Worm (Caenorhabditis elegans) whole organism, young adult: Measurements from ENCODE around the gene C45G9.15.

ENCODE experiments used
- B0261.1 ChIP-seq: sonication (generic microtip); optimal IDR thresholded peaks from 2 replicates; lab custom pipeline; 2016; ENCODE audit warnings: mild to moderate bottlenecking, missing genetic modification characterization, moderate library complexity, missing compliant biosample characterization
- D2030.7 ChIP-seq: fragments of 200-800 bp; sonication (Bioruptor generic); IDR thresholded peaks from 2 replicates; pipeline ENCODE4 v1.3.6; 2022; ENCODE audit warnings: missing genetic modification reagents, missing genetic modification characterization, missing compliant biosample characterization
- F33H1.4 ChIP-seq: fragments of 200-800 bp; sonication (Bioruptor generic); IDR thresholded peaks from 2 replicates; pipeline ENCODE4 v1.3.6; 2022; ENCODE audit warnings: missing genetic modification reagents, missing genetic modification characterization, missing compliant biosample characterization
- F37B4.10 ChIP-seq: fragments of 200-800 bp; sonication (Bioruptor generic); IDR thresholded peaks from 2 replicates; pipeline ENCODE4 v1.3.6; 2022; ENCODE audit warnings: missing genetic modification characterization, missing compliant biosample characterization
- F39B2.1 ChIP-seq: fragments of 200-800 bp; sonication (Bioruptor generic); IDR thresholded peaks from 2 replicates; pipeline ENCODE4 v1.3.6; 2022; ENCODE audit warnings: missing genetic modification reagents, missing genetic modification characterization, missing compliant biosample characterization
- F57A8.1 ChIP-seq: fragments of 200-800 bp; sonication (Bioruptor generic); optimal IDR thresholded peaks from 2 replicates; lab custom pipeline; 2018; ENCODE audit warnings: mild to moderate bottlenecking, missing genetic modification characterization, moderate library complexity, missing compliant biosample characterization
- K11D2.4 ChIP-seq: fragments of 200-800 bp; sonication (Bioruptor generic); IDR thresholded peaks from 2 replicates; pipeline ENCODE4 v1.3.6; 2022; ENCODE audit warnings: missing genetic modification reagents, missing genetic modification characterization, missing compliant biosample characterization
- Y67H2A.10 ChIP-seq: fragments of 200-800 bp; sonication (Bioruptor generic); conservative IDR thresholded peaks from 2 replicates; pipeline ENCODE4 v1.3.6; 2022; ENCODE audit warnings: missing genetic modification reagents, missing genetic modification characterization, missing compliant biosample characterization
- Y95B8A.8 ChIP-seq: fragments of 200-800 bp; sonication (Bioruptor generic); IDR thresholded peaks from 2 replicates; pipeline ENCODE4 v1.3.6; 2022; ENCODE audit warnings: missing genetic modification reagents, missing genetic modification characterization, missing compliant biosample characterization
- ZK185.1 ChIP-seq: sonication (generic microtip); optimal IDR thresholded peaks from 2 replicates; lab custom pipeline; 2016; ENCODE audit warnings: mild to moderate bottlenecking, missing genetic modification characterization, missing compliant biosample characterization; ENCODE audit not compliant: poor library complexity, severe bottlenecking
- akir-1 ChIP-seq: fragments of 200-800 bp; sonication (Bioruptor generic); optimal IDR thresholded peaks from 2 replicates; lab custom pipeline; 2018; ENCODE audit warnings: mild to moderate bottlenecking, missing genetic modification characterization, moderate library complexity, missing compliant biosample characterization
- aptf-3 ChIP-seq: fragments of 200-800 bp; sonication (Bioruptor generic); IDR thresholded peaks from 2 replicates; pipeline ENCODE4 v1.3.6; 2022; ENCODE audit warnings: missing genetic modification characterization, missing compliant biosample characterization
- atf-7 ChIP-seq: sonication (generic microtip); optimal IDR thresholded peaks from 2 replicates; lab custom pipeline; 2017; ENCODE audit warnings: mild to moderate bottlenecking, missing genetic modification characterization, missing compliant biosample characterization
- athp-1 ChIP-seq: sonication (generic microtip); optimal IDR thresholded peaks from 2 replicates; lab custom pipeline; 2017; ENCODE audit warnings: mild to moderate bottlenecking, missing genetic modification characterization, missing compliant biosample characterization
- bed-2 ChIP-seq: fragments of 200-800 bp; sonication (Bioruptor generic); IDR thresholded peaks from 2 replicates; pipeline ENCODE4 v1.3.6; 2022; ENCODE audit warnings: missing genetic modification reagents, missing genetic modification characterization, missing compliant biosample characterization
- cebp-2 ChIP-seq: fragments of 200-800 bp; sonication (Bioruptor generic); IDR thresholded peaks from 2 replicates; pipeline ENCODE4 v1.3.6; 2022; ENCODE audit warnings: missing genetic modification characterization, missing compliant biosample characterization
- ceh-79 ChIP-seq: sonication (generic microtip); optimal IDR thresholded peaks from 2 replicates; lab custom pipeline; 2017; ENCODE audit warnings: mild to moderate bottlenecking, missing genetic modification characterization, missing compliant biosample characterization
- ceh-91 ChIP-seq: fragments of 200-800 bp; sonication (Bioruptor generic); IDR thresholded peaks from 2 replicates; pipeline ENCODE4 v1.3.6; 2022; ENCODE audit warnings: missing genetic modification reagents, missing genetic modification characterization, missing compliant biosample characterization
- dox-1 ChIP-seq: fragments of 200-800 bp; sonication (Bioruptor generic); IDR thresholded peaks from 2 replicates; pipeline ENCODE4 v1.3.6; 2022; ENCODE audit warnings: missing genetic modification reagents, missing genetic modification characterization, missing compliant biosample characterization
- efl-1 ChIP-seq: fragments of 150-350 bp; optimal IDR thresholded peaks from 2 replicates; lab custom pipeline; 2014; ENCODE audit warnings: missing biosample characterization, missing genetic modification reagents, missing genetic modification characterization
- ekl-4 ChIP-seq: fragments of 200-800 bp; sonication (Bioruptor generic); IDR thresholded peaks from 2 replicates; pipeline ENCODE4 v1.3.6; 2022; ENCODE audit warnings: missing genetic modification reagents, missing genetic modification characterization, missing compliant biosample characterization
- ets-4 ChIP-seq: fragments of 200-800 bp; sonication (Bioruptor generic); optimal IDR thresholded peaks from 2 replicates; lab custom pipeline; 2018; ENCODE audit warnings: mild to moderate bottlenecking, missing genetic modification characterization, missing compliant biosample characterization
- gei-17 ChIP-seq: fragments of 200-800 bp; sonication (Bioruptor generic); optimal IDR thresholded peaks from 2 replicates; lab custom pipeline; 2018; ENCODE audit warnings: mild to moderate bottlenecking, missing genetic modification characterization, missing compliant biosample characterization
- hlh-26 ChIP-seq: fragments of 200-800 bp; sonication (Bioruptor generic); conservative IDR thresholded peaks from 2 replicates; pipeline ENCODE4 v1.3.6; 2022; ENCODE audit warnings: missing genetic modification reagents, missing genetic modification characterization, missing compliant biosample characterization
- hmg-20 ChIP-seq: fragments of 200-800 bp; sonication (Bioruptor generic); IDR thresholded peaks from 2 replicates; pipeline ENCODE4 v1.3.6; 2022; ENCODE audit warnings: missing genetic modification reagents, missing genetic modification characterization, missing compliant biosample characterization
- hsf-1 ChIP-seq: fragments of 200-800 bp; sonication (Bioruptor generic); IDR thresholded peaks from 2 replicates; pipeline ENCODE4 v1.3.6; 2022; ENCODE audit warnings: missing genetic modification reagents, missing genetic modification characterization, missing compliant biosample characterization
- lin-35 ChIP-seq, 3 experiments: fragments of 150-350 bp in 2 of 3; sonication (generic microtip) in 1 of 3; optimal IDR thresholded peaks; 2 replicates each; lab custom pipeline; 2014 to 2018; ENCODE audit warnings: missing biosample characterization in 3 of 3, missing genetic modification characterization in 3 of 3, missing genetic modification reagents in 3 of 3
- lin-40 ChIP-seq: sonication (generic microtip); optimal IDR thresholded peaks from 2 replicates; lab custom pipeline; 2016; ENCODE audit warnings: missing genetic modification characterization, mild to moderate bottlenecking, missing compliant biosample characterization, missing genotype, missing genetic modification reagents
- lir-1 ChIP-seq: fragments of 200-800 bp; sonication (Bioruptor generic); conservative IDR thresholded peaks from 2 replicates; pipeline ENCODE4 v1.3.6; 2022; ENCODE audit warnings: missing genetic modification reagents, missing genetic modification characterization, missing compliant biosample characterization
- lsl-1 ChIP-seq: fragments of 200-800 bp; sonication (Bioruptor generic); optimal IDR thresholded peaks from 2 replicates; lab custom pipeline; 2018; ENCODE audit warnings: mild to moderate bottlenecking, missing genetic modification characterization, moderate library complexity, missing compliant biosample characterization
- mcd-1 ChIP-seq: fragments of 200-800 bp; sonication (Bioruptor generic); IDR thresholded peaks from 2 replicates; pipeline ENCODE4 v1.3.6; 2022; ENCODE audit warnings: missing genetic modification reagents, missing genetic modification characterization, missing compliant biosample characterization
- mes-4 ChIP-seq: sonication (generic microtip); optimal IDR thresholded peaks from 2 replicates; lab custom pipeline; 2016; ENCODE audit warnings: missing genotype, missing genetic modification characterization, missing compliant biosample characterization
- mxl-1 ChIP-seq: sonication (generic microtip); optimal IDR thresholded peaks from 2 replicates; lab custom pipeline; 2016; ENCODE audit warnings: missing genetic modification characterization, missing compliant biosample characterization
- nfya-2 ChIP-seq: fragments of 200-800 bp; sonication (Bioruptor generic); IDR thresholded peaks from 2 replicates; pipeline ENCODE4 v1.3.6; 2022; ENCODE audit warnings: missing genetic modification reagents, missing genetic modification characterization, missing compliant biosample characterization
- nhr-120 ChIP-seq: fragments of 200-800 bp; sonication (Bioruptor generic); IDR thresholded peaks from 2 replicates; pipeline ENCODE4 v1.3.6; 2022; ENCODE audit warnings: missing genetic modification characterization, missing compliant biosample characterization
- rec-8 ChIP-seq, 2 experiments: sonication (generic microtip); optimal IDR thresholded peaks; 2 replicates each; lab custom pipeline; 2016; ENCODE audit warnings: mild to moderate bottlenecking in 2 of 2, missing genetic modification characterization in 2 of 2, missing genetic modification reagents in 2 of 2, missing genotype in 2 of 2, missing biosample characterization in 1 of 2, missing compliant biosample characterization in 1 of 2, moderate library complexity in 1 of 2
- rpc-1 ChIP-seq, 2 experiments: fragments of 150-350 bp in 1 of 2; sonication (generic microtip) in 1 of 2; optimal IDR thresholded peaks; 2 replicates each; lab custom pipeline; 2014 to 2018; ENCODE audit warnings: missing biosample characterization in 1 of 2, missing genetic modification characterization in 1 of 2, missing genetic modification reagents in 1 of 2, missing genotype in 1 of 2
- sea-2 ChIP-seq: fragments of 200-800 bp; sonication (Bioruptor generic); IDR thresholded peaks from 2 replicates; pipeline ENCODE4 v1.3.6; 2022; ENCODE audit warnings: missing genetic modification characterization, missing compliant biosample characterization
- snpc-3.4 ChIP-seq: sonication (generic microtip); optimal IDR thresholded peaks from 2 replicates; lab custom pipeline; 2017; ENCODE audit warnings: missing genetic modification characterization, mild to moderate bottlenecking, missing compliant biosample characterization, antibody characterized with exemption, moderate library complexity, missing genotype, missing genetic modification reagents
- snpc-4 ChIP-seq, 5 experiments: fragments of 150-350 bp in 1 of 5; sonication (generic microtip) in 4 of 5; optimal IDR thresholded peaks; 2 replicates each; lab custom pipeline; 2014 to 2018; ENCODE audit warnings: missing genetic modification characterization in 5 of 5, missing biosample characterization in 3 of 5, antibody characterized with exemption in 2 of 5, mild to moderate bottlenecking in 2 of 5, missing compliant biosample characterization in 2 of 5, missing genotype in 2 of 5, moderate library complexity in 2 of 5, missing genetic modification reagents in 1 of 5
- zim-3 ChIP-seq: sonication (generic microtip); optimal IDR thresholded peaks from 2 replicates; lab custom pipeline; 2017; ENCODE audit warnings: mild to moderate bottlenecking, missing genetic modification characterization, moderate library complexity, missing compliant biosample characterization
- ztf-18 ChIP-seq: sonication (generic microtip); optimal IDR thresholded peaks from 2 replicates; lab custom pipeline; 2016; ENCODE audit warnings: missing genotype, mild to moderate bottlenecking, missing genetic modification characterization, missing compliant biosample characterization
- ztf-25 ChIP-seq: fragments of 200-800 bp; sonication (Bioruptor generic); IDR thresholded peaks from 2 replicates; pipeline ENCODE4 v1.3.6; 2022; ENCODE audit warnings: missing genetic modification reagents, missing genetic modification characterization, missing compliant biosample characterization
- ztf-28 ChIP-seq: fragments of 200-800 bp; sonication (Bioruptor generic); IDR thresholded peaks from 2 replicates; pipeline ENCODE4 v1.3.6; 2022; ENCODE audit warnings: missing genetic modification reagents, missing genetic modification characterization, missing compliant biosample characterization
- ztf-3 ChIP-seq: fragments of 200-800 bp; sonication (Bioruptor generic); optimal IDR thresholded peaks from 2 replicates; lab custom pipeline; 2018; ENCODE audit warnings: mild to moderate bottlenecking, missing genetic modification characterization, missing compliant biosample characterization

Gene C45G9.15

ce11 chrIII:5080700-5081572 lies 29.1 kb upstream of the C45G9.15 start (continued):
- peak; percentile 83 for TF ChIP-seq D2030.7 (GFP tag; lab: Robert Waterston, UW)
- peak; percentile 95 for TF ChIP-seq snpc-3.4
- TF ChIP-seq F33H1.4 (GFP tag; lab: Robert Waterston, UW), result peak; percentile 90
- TF ChIP-seq lsl-1 (GFP tag; lab: Kevin White, UChicago), result peak; percentile 61
- TF ChIP-seq rpc-1 (optimal IDR thresholded peaks at IDR 0.05; lab: Kevin White, UChicago), result peak; percentile 70
- TF ChIP-seq rpc-1 (tag; optimal IDR thresholded peaks at IDR 0.05; lab: Kevin White, UChicago), result peak; percentile 89
- peak; percentile 91 for TF ChIP-seq ekl-4 (GFP tag; lab: Robert Waterston, UW)
- peak; percentile 93 for TF ChIP-seq aptf-3
- TF ChIP-seq ztf-18 (tag; lab: Kevin White, UChicago), result peak; percentile 78
- TF ChIP-seq Y95B8A.8 (GFP tag; lab: Robert Waterston, UW), result peak; percentile 90
- TF ChIP-seq ceh-91, result no peak; the same call in 1 of the 2 replicates
- 0 out of 2 replicates have a peak, but pooled peaks have one; percentile 73 for TF ChIP-seq F37B4.10 (GFP tag; lab: Robert Waterston, UW)
- peak in 2 of 3 experiments; percentile 9 to 74 for TF ChIP-seq lin-35 (GFP tag; optimal IDR thresholded peaks at IDR 0.05; lab: Kevin White, UChicago)
- TF ChIP-seq zim-3 (tag; lab: Kevin White, UChicago), result peak; percentile 86
- peak; percentile 82 for TF ChIP-seq K11D2.4 (GFP tag; lab: Robert Waterston, UW)
- peak; percentile 54 for TF ChIP-seq gei-17 (GFP tag; lab: Kevin White, UChicago)
- peak; percentile 95 for TF ChIP-seq ztf-25
- TF ChIP-seq snpc-4 (GFP tag; optimal IDR thresholded peaks at IDR 0.05; lab: Kevin White, UChicago), result peak; percentile 97
- TF ChIP-seq snpc-4 (tag; optimal IDR thresholded peaks at IDR 0.05; lab: Kevin White, UChicago), result peak; percentile 98 to 99 (median 98)
- TF ChIP-seq dox-1 (GFP tag; lab: Robert Waterston, UW), result peak; percentile 88
- peak; percentile 91 for TF ChIP-seq lin-40
- TF ChIP-seq F39B2.1, result no peak
- TF ChIP-seq ztf-3 (GFP tag; lab: Kevin White, UChicago), result peak; percentile 13
- TF ChIP-seq mes-4 (tag; lab: Kevin White, UChicago), result peak; percentile 70
- 0 out of 2 replicates have a peak, but pooled peaks have one; percentile 52 for TF ChIP-seq sea-2 (GFP tag; lab: Robert Waterston, UW)
- TF ChIP-seq Y67H2A.10 (GFP tag; lab: Robert Waterston, UW), result peak; percentile 12; the same call in 1 of the 2 replicates
- TF ChIP-seq lir-1, result peak; percentile 53; the same call in 1 of the 2 replicates
- peak; percentile 87 for TF ChIP-seq mcd-1 (GFP tag; lab: Robert Waterston, UW)
- peak; percentile 49; the same call in 1 of the 2 replicates for TF ChIP-seq hmg-20 (GFP tag; lab: Robert Waterston, UW)
- peak; percentile 81 for TF ChIP-seq hsf-1 (GFP tag; lab: Robert Waterston, UW)
- TF ChIP-seq cebp-2 (GFP tag; lab: Robert Waterston, UW), result peak; percentile 86; the same call in 1 of the 2 replicates
- TF ChIP-seq ceh-79 (tag; lab: Kevin White, UChicago), result peak; percentile 73
- peak; percentile 74 for TF ChIP-seq mxl-1 (tag; lab: Kevin White, UChicago)
- peak; percentile 87 for TF ChIP-seq athp-1 (tag; lab: Kevin White, UChicago)
- TF ChIP-seq efl-1 (GFP tag; lab: Kevin White, UChicago), result peak; percentile 25
- no peak for TF ChIP-seq akir-1
- peak; percentile 76 for TF ChIP-seq atf-7
- peak; percentile 75 for TF ChIP-seq B0261.1 (tag; lab: Kevin White, UChicago)
- TF ChIP-seq hlh-26 (GFP tag; lab: Robert Waterston, UW), result no peak
- TF ChIP-seq nhr-120, result no peak
- TF ChIP-seq ZK185.1, result peak; percentile 93
- peak; percentile 91 for TF ChIP-seq ztf-28 (GFP tag; lab: Robert Waterston, UW)
- TF ChIP-seq rec-8 (tag; optimal IDR thresholded peaks at IDR 0.05; lab: Kevin White, UChicago), result peak; percentile 57 to 90
- no peak for TF ChIP-seq F57A8.1 (GFP tag; lab: Kevin White, UChicago)
- peak; percentile 75 for TF ChIP-seq bed-2 (GFP tag; lab: Robert Waterston, UW)
- 0 out of 2 replicates have a peak, but pooled peaks have one; percentile 81 for TF ChIP-seq nfya-2 (GFP tag; lab: Robert Waterston, UW)
- peak; percentile 36 for TF ChIP-seq ets-4 (GFP tag; lab: Kevin White, UChicago)
